Worm (Caenorhabditis elegans) whole organism, late embryonic: ENCODE data around the gene ZK1248.5.
A peak's percentile ranks its signal among the peaks of the same experiment; 100 is the strongest.

Experiments
- C08G9.2 ChIP-seq: sonication (generic microtip); optimal IDR thresholded peaks from 2 replicates; lab custom pipeline; 2016; ENCODE audit warnings: mild to moderate bottlenecking, missing genetic modification characterization, moderate library complexity, missing compliant biosample characterization
- C38D4.7 ChIP-seq: fragments of 200-800 bp; sonication (Bioruptor generic); optimal IDR thresholded peaks from 2 replicates; lab custom pipeline; 2018; ENCODE audit warnings: mild to moderate bottlenecking, missing genetic modification characterization, moderate library complexity, missing compliant biosample characterization
- K02D7.2 ChIP-seq: sonication (generic microtip); optimal IDR thresholded peaks from 2 replicates; lab custom pipeline; 2017; ENCODE audit warnings: mild to moderate bottlenecking, missing genetic modification characterization, missing compliant biosample characterization
- K09A11.1 ChIP-seq: sonication (generic microtip); optimal IDR thresholded peaks from 2 replicates; lab custom pipeline; 2017; ENCODE audit warnings: antibody characterized with exemption, mild to moderate bottlenecking, missing genetic modification characterization, missing compliant biosample characterization; ENCODE audit not compliant: insufficient read depth
- Y22D7AL.16 ChIP-seq: sonication (generic microtip); optimal IDR thresholded peaks from 2 replicates; lab custom pipeline; 2016; ENCODE audit warnings: missing genetic modification characterization, missing compliant biosample characterization
- ama-1 ChIP-seq: fragments of 150-350 bp; optimal IDR thresholded peaks from 2 replicates; lab custom pipeline; 2014
- ceh-14 ChIP-seq: sonication (generic microtip); optimal IDR thresholded peaks from 2 replicates; lab custom pipeline; 2016; ENCODE audit warnings: missing genotype, missing genetic modification characterization, missing compliant biosample characterization
- ceh-18 ChIP-seq: sonication (generic microtip); optimal IDR thresholded peaks from 2 replicates; lab custom pipeline; 2016; ENCODE audit warnings: missing genetic modification characterization, missing compliant biosample characterization
- ceh-19 ChIP-seq: fragments of 200-800 bp; sonication (Bioruptor generic); optimal IDR thresholded peaks from 2 replicates; lab custom pipeline; 2018; ENCODE audit warnings: mild to moderate bottlenecking, missing genetic modification characterization, missing compliant biosample characterization
- ceh-2 ChIP-seq: sonication (generic microtip); optimal IDR thresholded peaks from 2 replicates; lab custom pipeline; 2016; ENCODE audit warnings: missing genotype, missing genetic modification characterization, missing compliant biosample characterization
- ceh-22 ChIP-seq: sonication (generic microtip); optimal IDR thresholded peaks from 2 replicates; lab custom pipeline; 2017; ENCODE audit warnings: missing biosample characterization, missing genetic modification characterization
- ceh-24 ChIP-seq: sonication (generic microtip); optimal IDR thresholded peaks from 2 replicates; lab custom pipeline; 2016; ENCODE audit warnings: mild to moderate bottlenecking, missing genetic modification characterization, missing compliant biosample characterization
- ceh-45 ChIP-seq: fragments of 200-800 bp; sonication (Bioruptor generic); IDR thresholded peaks from 2 replicates; pipeline ENCODE4 v1.3.6; 2022; ENCODE audit warnings: missing genetic modification reagents, missing genetic modification characterization, missing compliant biosample characterization
- ceh-48 ChIP-seq: sonication (generic microtip); optimal IDR thresholded peaks from 2 replicates; lab custom pipeline; 2016; ENCODE audit warnings: missing genetic modification characterization, inconsistent platforms, missing compliant biosample characterization
- ceh-9 ChIP-seq: sonication (generic microtip); optimal IDR thresholded peaks from 2 replicates; lab custom pipeline; 2016; ENCODE audit warnings: mild to moderate bottlenecking, missing genetic modification characterization, inconsistent platforms, missing compliant biosample characterization
- che-1 ChIP-seq: sonication (generic microtip); optimal IDR thresholded peaks from 2 replicates; lab custom pipeline; 2016; ENCODE audit warnings: mild to moderate bottlenecking, missing genetic modification characterization, missing compliant biosample characterization
- dmd-4 ChIP-seq: sonication (generic microtip); optimal IDR thresholded peaks from 2 replicates; lab custom pipeline; 2016; ENCODE audit warnings: borderline replicate concordance, missing genetic modification characterization, missing compliant biosample characterization
- dve-1 ChIP-seq: sonication (generic microtip); optimal IDR thresholded peaks from 2 replicates; lab custom pipeline; 2017; ENCODE audit warnings: antibody characterized with exemption, mild to moderate bottlenecking, missing genetic modification characterization, missing compliant biosample characterization
- elt-2 ChIP-seq: sonication (generic microtip); optimal IDR thresholded peaks from 2 replicates; lab custom pipeline; 2016; ENCODE audit warnings: missing genetic modification reagents, missing genetic modification characterization, missing compliant biosample characterization
- fkh-10 ChIP-seq: fragments of 150-350 bp; optimal IDR thresholded peaks from 2 replicates; lab custom pipeline; 2014; ENCODE audit warnings: missing biosample characterization, missing genetic modification reagents, missing genetic modification characterization
- fkh-6 ChIP-seq: sonication (generic microtip); optimal IDR thresholded peaks from 2 replicates; lab custom pipeline; 2016; ENCODE audit warnings: missing genetic modification characterization, missing compliant biosample characterization
- gmeb-2 ChIP-seq: sonication (generic microtip); optimal IDR thresholded peaks from 2 replicates; lab custom pipeline; 2016; ENCODE audit warnings: missing genetic modification characterization, inconsistent platforms, missing compliant biosample characterization
- hlh-13 ChIP-seq: fragments of 200-800 bp; sonication (Bioruptor generic); optimal IDR thresholded peaks from 2 replicates; lab custom pipeline; 2018; ENCODE audit warnings: mild to moderate bottlenecking, missing genetic modification characterization, missing compliant biosample characterization
- hlh-15 ChIP-seq: sonication (generic microtip); optimal IDR thresholded peaks from 2 replicates; lab custom pipeline; 2016; ENCODE audit warnings: missing genetic modification characterization, missing compliant biosample characterization
- hlh-6 ChIP-seq: sonication (generic microtip); optimal IDR thresholded peaks from 2 replicates; lab custom pipeline; 2016; ENCODE audit warnings: missing genotype, missing genetic modification characterization, missing compliant biosample characterization
- lin-11 ChIP-seq: fragments of 200-800 bp; sonication (Bioruptor generic); optimal IDR thresholded peaks from 2 replicates; lab custom pipeline; 2018; ENCODE audit warnings: mild to moderate bottlenecking, missing genetic modification characterization, missing compliant biosample characterization
- mec-3 ChIP-seq: sonication (generic microtip); optimal IDR thresholded peaks from 2 replicates; lab custom pipeline; 2016; ENCODE audit warnings: borderline replicate concordance, missing genetic modification characterization, missing compliant biosample characterization
- nfya-1 ChIP-seq: sonication (generic microtip); optimal IDR thresholded peaks from 2 replicates; lab custom pipeline; 2017; ENCODE audit warnings: missing genetic modification characterization, mild to moderate bottlenecking, missing compliant biosample characterization, antibody characterized with exemption, moderate library complexity
- nhr-11 ChIP-seq: fragments of 150-350 bp; optimal IDR thresholded peaks from 2 replicates; lab custom pipeline; 2014; ENCODE audit warnings: missing biosample characterization, missing genetic modification characterization
- pag-3 ChIP-seq: sonication (generic microtip); optimal IDR thresholded peaks from 2 replicates; lab custom pipeline; 2016; ENCODE audit warnings: missing compliant biosample characterization, missing genetic modification characterization, borderline replicate concordance
- pqm-1 ChIP-seq: sonication (generic microtip); optimal IDR thresholded peaks from 2 replicates; lab custom pipeline; 2016; ENCODE audit warnings: missing genetic modification characterization, missing compliant biosample characterization
- pros-1 ChIP-seq: fragments of 150-350 bp; optimal IDR thresholded peaks from 2 replicates; lab custom pipeline; 2014; ENCODE audit warnings: missing biosample characterization, missing genetic modification reagents, missing genetic modification characterization
- sox-2 ChIP-seq: fragments of 200-800 bp; sonication (Bioruptor generic); IDR thresholded peaks from 2 replicates; pipeline ENCODE4 v1.3.6; 2022; ENCODE audit warnings: missing genetic modification reagents, missing genetic modification characterization, missing compliant biosample characterization
- tbx-7 ChIP-seq: sonication (generic microtip); optimal IDR thresholded peaks from 2 replicates; lab custom pipeline; 2016; ENCODE audit warnings: missing genotype, missing genetic modification characterization, missing compliant biosample characterization
- ttx-3 ChIP-seq: sonication (generic microtip); optimal IDR thresholded peaks from 2 replicates; lab custom pipeline; 2016; ENCODE audit warnings: missing genetic modification reagents, missing genetic modification characterization, missing compliant biosample characterization
- unc-55 ChIP-seq: sonication (generic microtip); optimal IDR thresholded peaks from 2 replicates; lab custom pipeline; 2017; ENCODE audit warnings: missing biosample characterization, missing genetic modification reagents, missing genetic modification characterization
- unc-86 ChIP-seq: sonication (generic microtip); optimal IDR thresholded peaks from 2 replicates; lab custom pipeline; 2016; ENCODE audit warnings: missing genetic modification characterization, missing compliant biosample characterization
- zip-5 ChIP-seq: sonication (generic microtip); optimal IDR thresholded peaks from 2 replicates; lab custom pipeline; 2016; ENCODE audit warnings: missing genetic modification characterization, missing compliant biosample characterization
- ztf-16 ChIP-seq: sonication (generic microtip); optimal IDR thresholded peaks from 2 replicates; lab custom pipeline; 2017; ENCODE audit warnings: missing genetic modification characterization, missing compliant biosample characterization

The ZK1248.5 gene

ce11 chrII:5781935-5782921 lies 28.1 kb upstream of the ZK1248.5 start, which contains the start of gene K05F1.6 (continued):
- no peak for TF ChIP-seq unc-86
- peak; percentile 90 for TF ChIP-seq elt-2 (tag; lab: Kevin White, UChicago)
- peak; percentile 73 for TF ChIP-seq ceh-19
- no peak for TF ChIP-seq mec-3 (tag; lab: Kevin White, UChicago)
- TF ChIP-seq dmd-4 (tag; lab: Kevin White, UChicago): peak; percentile 55
- no peak for TF ChIP-seq K09A11.1
- no peak for TF ChIP-seq nhr-11 (tag; lab: Kevin White, UChicago)
- TF ChIP-seq ceh-22 (tag; lab: Kevin White, UChicago): no peak
- TF ChIP-seq gmeb-2 (tag; lab: Kevin White, UChicago): peak; percentile 55
- no peak for TF ChIP-seq fkh-10
- TF ChIP-seq Y22D7AL.16 (tag; lab: Kevin White, UChicago): peak; percentile 53
- TF ChIP-seq tbx-7 (tag; lab: Kevin White, UChicago): no peak
- peak; percentile 77 for TF ChIP-seq K02D7.2 (tag; lab: Kevin White, UChicago)
- peak; percentile 44 for TF ChIP-seq pqm-1
- peak; percentile 86 for TF ChIP-seq ztf-16 (tag; lab: Kevin White, UChicago)
- TF ChIP-seq ceh-24 (tag; lab: Kevin White, UChicago): peak; percentile 17
- peak; percentile 34 for TF ChIP-seq ceh-2 (tag; lab: Kevin White, UChicago)
- TF ChIP-seq sox-2 (GFP tag; lab: Robert Waterston, UW): no peak
- TF ChIP-seq ama-1 (lab: Kevin White, UChicago): no peak
- TF ChIP-seq ceh-48 (tag; lab: Kevin White, UChicago): peak; percentile 31
- TF ChIP-seq zip-5 (tag; lab: Kevin White, UChicago): no peak
- TF ChIP-seq C08G9.2 (tag; lab: Kevin White, UChicago): peak; percentile 54
- no peak for TF ChIP-seq fkh-6 (tag; lab: Kevin White, UChicago)
- TF ChIP-seq hlh-13 (GFP tag; lab: Kevin White, UChicago): peak; percentile 39
- TF ChIP-seq ceh-18: peak; percentile 45
- peak; percentile 40 for TF ChIP-seq nfya-1 (tag; lab: Kevin White, UChicago)
- TF ChIP-seq che-1 (tag; lab: Kevin White, UChicago): peak; percentile 63
- TF ChIP-seq dve-1 (tag; lab: Kevin White, UChicago): peak; percentile 73
- TF ChIP-seq pag-3 (tag; lab: Kevin White, UChicago): peak; percentile 24
- TF ChIP-seq C38D4.7 (GFP tag; lab: Kevin White, UChicago): peak; percentile 67
- TF ChIP-seq lin-11 (tag; lab: Kevin White, UChicago): peak; percentile 29
- peak; percentile 38 for TF ChIP-seq ttx-3 (tag; lab: Kevin White, UChicago)
- peak; percentile 68 for TF ChIP-seq hlh-6 (tag; lab: Kevin White, UChicago)
- peak; percentile 65; the same call in 1 of the 2 replicates for TF ChIP-seq ceh-45 (GFP tag; lab: Robert Waterston, UW)
- peak; percentile 12 for TF ChIP-seq unc-55 (GFP tag; lab: Kevin White, UChicago)
- peak; percentile 57 for TF ChIP-seq ceh-14 (tag; lab: Kevin White, UChicago)

DNA sequence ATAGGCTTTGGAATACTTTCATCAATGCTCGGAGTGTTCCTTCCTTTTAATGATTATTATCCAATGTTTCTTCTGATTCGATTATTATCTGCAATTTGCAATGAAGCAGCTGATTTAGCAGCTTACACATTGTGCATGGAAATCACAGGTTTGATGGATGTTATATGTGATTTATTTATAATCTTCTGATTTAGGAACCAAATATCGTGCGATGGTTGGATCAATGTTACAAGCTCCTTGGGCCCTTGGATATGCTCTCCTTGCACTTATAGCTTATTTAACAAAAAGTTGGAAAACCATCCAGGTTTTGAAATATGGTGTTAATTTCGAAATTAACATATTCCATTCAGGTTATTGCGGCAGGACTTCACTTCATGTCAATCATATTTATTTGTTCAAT lies 24.8 kb upstream of the ZK1248.5 start:
- no peak for TF ChIP-seq hlh-6 (tag; lab: Kevin White, UChicago)
- TF ChIP-seq ceh-48 (tag; lab: Kevin White, UChicago): no peak
- TF ChIP-seq ceh-9 (tag; lab: Kevin White, UChicago): no peak
- no peak for TF ChIP-seq pros-1
- no peak for TF ChIP-seq nfya-1 (tag; lab: Kevin White, UChicago)
- no peak for TF ChIP-seq fkh-10
- no peak for TF ChIP-seq dmd-4 (tag; lab: Kevin White, UChicago)
- TF ChIP-seq ceh-22 (tag; lab: Kevin White, UChicago): no peak
- TF ChIP-seq pag-3 (tag; lab: Kevin White, UChicago): no peak
- TF ChIP-seq hlh-15 (tag; lab: Kevin White, UChicago): no peak
